Worm (Caenorhabditis elegans): ENCODE measurements around the gene srh-116.
A peak's percentile ranks its signal among the peaks of the same experiment; 100 is the strongest.

The srh-116 gene

DNA sequence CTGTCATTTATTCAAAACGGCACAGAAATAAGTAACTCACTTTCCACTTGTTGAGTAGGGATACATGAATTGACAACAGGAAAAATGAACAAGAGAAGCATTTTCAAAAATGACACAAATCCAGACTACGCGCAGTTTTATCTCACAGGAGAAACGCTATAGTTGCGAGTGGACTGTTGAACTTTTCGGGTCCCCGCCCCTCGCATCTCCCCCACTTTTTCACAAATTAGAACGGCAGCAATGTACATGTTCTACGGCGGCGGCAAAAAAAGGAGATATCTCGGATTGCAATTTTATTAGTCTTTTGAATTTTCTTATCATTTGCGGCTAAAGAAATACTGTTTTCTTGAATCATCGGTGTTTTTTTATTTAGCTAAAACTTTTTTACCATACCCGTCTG lies 9.5 kb downstream of the srh-116 start, which contains the start of gene clec-242:
clec-242 (minus strand) TSS at position 101 of the 400 bp plus-strand sequence.
- TF ChIP-seq chd-7 (tag; optimal IDR thresholded peaks at IDR 0.05) (no peak), attf-3 (GFP tag; conservative IDR thresholded peaks at IDR 0.05) (no peak), F39B2.1 (GFP tag; IDR thresholded peaks at IDR 0.05) (no peak), nhr-90 (tag; optimal IDR thresholded peaks at IDR 0.05) (no peak)

- no peak for TF ChIP-seq snpc-4 (GFP tag; optimal IDR thresholded peaks at IDR 0.05)
- no peak for TF ChIP-seq snpc-4 (tag; optimal IDR thresholded peaks at IDR 0.05)
- TF ChIP-seq mcd-1 (GFP tag; IDR thresholded peaks at IDR 0.05) = no peak
Measured at ce11 chrV:17243016-17243415, 11.9 kb downstream of the srh-116 start.

ce11 chrV:17242552-17242951 lies 12.4 kb downstream of the srh-116 start, which contains the start of gene Y68A4B.3:
Gene Y68A4B.3 (minus strand): TSS chrV:17242652.
- TF ChIP-seq ztf-6 (GFP tag; IDR thresholded peaks at IDR 0.05) (no peak), hmg-1.2 (GFP tag; IDR thresholded peaks at IDR 0.05) (no peak), cebp-2 (GFP tag; IDR thresholded peaks at IDR 0.05) (no peak), let-526 (GFP tag; IDR thresholded peaks at IDR 0.05) (no peak), F33H1.4 (GFP tag; IDR thresholded peaks at IDR 0.05) (no peak), nhr-80 (tag; optimal IDR thresholded peaks at IDR 0.05) (no peak), ZK185.1 (tag; optimal IDR thresholded peaks at IDR 0.05; ENCODE audit: poor library complexity, severe bottlenecking) (no peak), efl-1 (GFP tag; optimal IDR thresholded peaks at IDR 0.05) (no peak), athp-1 (tag; optimal IDR thresholded peaks at IDR 0.05) (no peak), T07F8.4 (tag; optimal IDR thresholded peaks at IDR 0.05) (no peak), bed-1 (GFP tag; IDR thresholded peaks at IDR 0.05) (no peak), F57C9.4 (tag; optimal IDR thresholded peaks at IDR 0.05) (no peak), nhr-120 (GFP tag; IDR thresholded peaks at IDR 0.05) (no peak), ztf-18 (tag; optimal IDR thresholded peaks at IDR 0.05) (no peak), F22D6.2 (tag; optimal IDR thresholded peaks at IDR 0.05) (no peak), egl-18 (GFP tag; IDR thresholded peaks at IDR 0.05) (no peak), F10E7.11 (tag; optimal IDR thresholded peaks at IDR 0.05) (no peak)

ce11 chrV:17241278-17241661 lies 13.7 kb downstream of the srh-116 start:
- no peak for TF ChIP-seq ZK185.1 (tag; optimal IDR thresholded peaks at IDR 0.05; ENCODE audit: poor library complexity, severe bottlenecking)
- peak; percentile 71 for TF ChIP-seq nhr-80 (tag; optimal IDR thresholded peaks at IDR 0.05)
- no peak for TF ChIP-seq snpc-4 (GFP tag; optimal IDR thresholded peaks at IDR 0.05)
- peak in 1 of 4 experiments; percentile 19 for TF ChIP-seq snpc-4 (tag; optimal IDR thresholded peaks at IDR 0.05)

DNA sequence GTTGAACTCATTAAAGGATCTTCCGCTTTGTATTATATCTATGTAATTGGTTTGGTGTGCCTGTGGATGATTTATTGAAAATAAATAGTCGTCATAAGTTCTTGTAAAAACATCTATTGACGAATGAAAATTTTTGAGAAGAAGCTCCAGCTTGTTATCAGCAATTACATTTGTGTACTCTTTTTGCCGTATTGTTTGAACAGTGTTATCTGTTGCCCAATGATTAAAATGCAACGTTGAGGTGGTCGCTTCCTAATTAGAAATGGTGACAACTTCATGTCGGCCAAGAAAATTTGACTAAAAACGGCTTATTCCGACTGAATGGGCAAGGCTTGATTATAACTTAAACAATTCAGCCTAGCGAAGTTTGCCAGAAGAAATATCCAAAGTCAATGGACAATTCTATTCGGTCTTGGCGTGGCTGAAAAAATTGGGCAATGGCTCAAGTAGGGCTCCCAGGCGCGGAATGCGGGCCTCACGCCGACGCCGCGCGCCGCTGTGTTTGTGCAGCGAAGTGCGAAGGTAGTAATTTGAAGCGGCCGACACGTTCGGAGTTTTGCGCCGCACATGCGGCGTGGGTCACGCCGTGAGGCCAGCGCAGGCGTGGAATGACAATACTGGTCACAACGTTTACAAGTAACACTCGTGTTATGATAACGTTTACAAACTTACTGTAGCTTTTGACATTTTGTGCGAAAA lies 14.2 kb downstream of the srh-116 start:
- TF ChIP-seq zfh-2 (GFP tag; conservative IDR thresholded peaks at IDR 0.05) = peak; percentile 82
- no peak for TF ChIP-seq unc-62 (GFP tag; optimal IDR thresholded peaks at IDR 0.05)
- no peak for TF ChIP-seq cebp-2 (GFP tag; IDR thresholded peaks at IDR 0.05)
- TF ChIP-seq rpc-1 (optimal IDR thresholded peaks at IDR 0.05) = no peak
- TF ChIP-seq rpc-1 (tag; optimal IDR thresholded peaks at IDR 0.05) = no peak
- TF ChIP-seq sdz-38 (tag; optimal IDR thresholded peaks at IDR 0.05) = no peak
- no peak for TF ChIP-seq mel-28 (tag; optimal IDR thresholded peaks at IDR 0.05; ENCODE audit: borderline replicate concordance)
- TF ChIP-seq dpl-1 (GFP tag; optimal IDR thresholded peaks at IDR 0.05) = no peak
- no peak for TF ChIP-seq B0035.1 (tag; optimal IDR thresholded peaks at IDR 0.05)
- 0 out of 2 replicates have a peak, but pooled peaks have one; percentile 13 for TF ChIP-seq F37B4.10 (GFP tag; IDR thresholded peaks at IDR 0.05)
- no peak for TF ChIP-seq lin-35 (GFP tag; optimal IDR thresholded peaks at IDR 0.05)
- no peak for TF ChIP-seq mes-4 (tag; optimal IDR thresholded peaks at IDR 0.05)
- no peak for TF ChIP-seq F39B2.1 (GFP tag; IDR thresholded peaks at IDR 0.05)
- no peak for TF ChIP-seq fkh-3 (tag; optimal IDR thresholded peaks at IDR 0.05)
- TF ChIP-seq Y95B8A.8 (GFP tag; IDR thresholded peaks at IDR 0.05) = no peak
- 0 out of 2 replicates have a peak, but pooled peaks have one; percentile 45 for TF ChIP-seq sea-2 (GFP tag; IDR thresholded peaks at IDR 0.05)
- no peak for TF ChIP-seq nfya-2 (GFP tag; IDR thresholded peaks at IDR 0.05)
